Worm (Caenorhabditis elegans): ENCODE measurements around the gene rpt-4.

DNA sequence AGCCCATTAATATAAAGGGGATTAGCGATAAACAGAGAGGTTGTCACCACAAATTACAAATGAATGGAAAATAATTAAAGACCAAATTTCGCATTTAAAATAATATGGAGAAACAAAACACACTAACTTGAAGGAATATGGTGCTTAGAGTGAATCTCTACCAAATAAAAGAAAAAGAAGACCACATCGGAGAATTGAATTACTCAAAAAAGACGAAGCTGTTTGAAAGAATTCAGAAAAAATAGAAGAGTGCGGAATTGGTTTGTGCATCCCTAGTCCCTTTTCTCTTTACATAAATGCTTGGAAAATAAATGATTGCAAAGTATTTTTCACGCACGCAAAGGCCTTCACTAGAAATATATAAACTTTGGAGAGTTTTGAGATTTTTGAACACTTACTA, 27.9 kb upstream of the rpt-4 start:
- TF ChIP-seq dao-5 (tag; optimal IDR thresholded peaks at IDR 0.05) = no peak
- TF ChIP-seq W03F9.2 (tag; optimal IDR thresholded peaks at IDR 0.05) = no peak
